Worm (Caenorhabditis elegans) whole organism, midembryonic: ENCODE measurements around the gene dcr-1.

Experiments used
- T22C8.4 ChIP-seq: fragments of 200-800 bp; sonication (Bioruptor generic); IDR thresholded peaks from 2 replicates; pipeline ENCODE4 v1.3.6; 2022; ENCODE audit warnings: missing genetic modification characterization, missing compliant biosample characterization
- cog-1 ChIP-seq: sonication (generic microtip); optimal IDR thresholded peaks from 2 replicates; lab custom pipeline; 2016; ENCODE audit warnings: missing genetic modification characterization, missing compliant biosample characterization
- flt-1 ChIP-seq: fragments of 200-800 bp; sonication (Bioruptor generic); IDR thresholded peaks from 2 replicates; pipeline ENCODE4 v1.3.6; 2022; ENCODE audit warnings: missing genetic modification characterization, missing compliant biosample characterization
- klf-2 ChIP-seq: fragments of 200-800 bp; sonication (Bioruptor generic); conservative IDR thresholded peaks from 2 replicates; pipeline ENCODE4 v1.3.6; 2022; ENCODE audit warnings: missing genetic modification reagents, missing genetic modification characterization, missing compliant biosample characterization
- med-1 ChIP-seq: sonication (generic microtip); optimal IDR thresholded peaks from 2 replicates; lab custom pipeline; 2017; ENCODE audit warnings: missing genetic modification characterization, mild to moderate bottlenecking, missing compliant biosample characterization, antibody characterized with exemption, missing genetic modification reagents; ENCODE audit not compliant: insufficient read depth
- ref-1 ChIP-seq: fragments of 200-800 bp; sonication (Bioruptor generic); conservative IDR thresholded peaks from 2 replicates; pipeline ENCODE4 v1.3.6; 2022; ENCODE audit warnings: missing genetic modification reagents, missing genetic modification characterization, missing compliant biosample characterization
- tab-1 ChIP-seq: fragments of 200-800 bp; sonication (Bioruptor generic); IDR thresholded peaks from 2 replicates; pipeline ENCODE4 v1.3.6; 2022; ENCODE audit warnings: missing genetic modification characterization, missing compliant biosample characterization
- ztf-23 ChIP-seq: fragments of 200-800 bp; sonication (Bioruptor generic); IDR thresholded peaks from 2 replicates; pipeline ENCODE4 v1.3.6; 2022; ENCODE audit warnings: missing genetic modification reagents, missing genetic modification characterization, missing compliant biosample characterization
- ztf-29 ChIP-seq: fragments of 200-800 bp; sonication (Bioruptor generic); IDR thresholded peaks from 2 replicates; pipeline ENCODE4 v1.3.6; 2022; ENCODE audit warnings: missing genetic modification reagents, missing genetic modification characterization, missing compliant biosample characterization

Gene dcr-1

ce11 chrIII:8030963-8031362 lies 49.1 kb downstream of the dcr-1 start, which contains the start of gene F44B9.9:
Gene F44B9.9 (minus strand): TSS chrIII:8031063.
- TF ChIP-seq ztf-23 (GFP tag; lab: Robert Waterston, UW) (no peak), med-1 (no peak), ztf-29 (GFP tag; lab: Robert Waterston, UW) (no peak), T22C8.4 (GFP tag; lab: Robert Waterston, UW) (no peak), cog-1 (tag; lab: Kevin White, UChicago) (no peak), flt-1 (GFP tag; lab: Robert Waterston, UW) (no peak), klf-2 (no peak), ref-1 (GFP tag; lab: Robert Waterston, UW) (no peak), tab-1 (GFP tag; lab: Robert Waterston, UW) (no peak)

ce11 chrIII:8029487-8029886 lies 50.6 kb downstream of the dcr-1 start, which contains the start of gene F44B9.8:
Gene F44B9.8 (minus strand): TSS chrIII:8029649.
- TF ChIP-seq cog-1 (tag; lab: Kevin White, UChicago), result no peak
- no peak for TF ChIP-seq ztf-23 (GFP tag; lab: Robert Waterston, UW)
- no peak for TF ChIP-seq ref-1 (GFP tag; lab: Robert Waterston, UW)
- no peak for TF ChIP-seq tab-1 (GFP tag; lab: Robert Waterston, UW)
- no peak for TF ChIP-seq T22C8.4 (GFP tag; lab: Robert Waterston, UW)
- TF ChIP-seq ztf-29 (GFP tag; lab: Robert Waterston, UW), result no peak
- TF ChIP-seq klf-2, result no peak
- no peak for TF ChIP-seq med-1
- TF ChIP-seq flt-1 (GFP tag; lab: Robert Waterston, UW), result no peak

- TF ChIP-seq tab-1 (GFP tag; lab: Robert Waterston, UW), result no peak
Measured at ce11 chrIII:8027942-8028341, 52.1 kb downstream of the dcr-1 start, which contains the start of gene mdt-30. Gene mdt-30 (minus strand): TSS chrIII:8028042.

ce11 chrIII:8022077-8022476 lies 58.0 kb downstream of the dcr-1 start, which contains the start of gene F44B9.2:
Gene F44B9.2 (plus strand): TSS chrIII:8022463.
- TF ChIP-seq klf-2 (no peak), ztf-29 (GFP tag; lab: Robert Waterston, UW) (no peak), flt-1 (GFP tag; lab: Robert Waterston, UW) (no peak)
